Fruit fly (Drosophila melanogaster) whole organism, embryonic: ENCODE results near the gene Ppt1.

Experiments used
- Awh ChIP-seq: fragments of 200-800 bp; sonication (Bioruptor generic); IDR thresholded peaks from 2 replicates; pipeline ENCODE4, ENCODE4 v1.3.6; 2022; ENCODE audit warnings: missing biosample characterization, missing genetic modification characterization
- B-H1 ChIP-seq: fragments of 200-800 bp; sonication (Bioruptor generic); IDR thresholded peaks from 3 replicates; pipeline ENCODE4 v1.3.6; 2022; ENCODE audit warnings: missing biosample characterization, missing genetic modification characterization
- CG10431 ChIP-seq: fragments of 200-800 bp; sonication (Bioruptor generic); optimal IDR thresholded peaks from 3 replicates; lab custom pipeline; 2018; ENCODE audit warnings: missing biosample characterization, mild to moderate bottlenecking, missing genetic modification characterization
- CG10462 ChIP-seq: fragments of 200-800 bp; sonication (Bioruptor generic); optimal IDR thresholded peaks from 2 replicates; lab custom pipeline; 2016; ENCODE audit warnings: missing biosample characterization, missing genetic modification characterization
- CG10543 ChIP-seq: fragments of 200-800 bp; sonication (Bioruptor generic); optimal IDR thresholded peaks from 3 replicates; lab custom pipeline; 2017; ENCODE audit warnings: missing biosample characterization, mild to moderate bottlenecking, missing genetic modification characterization, moderate library complexity
- CG11504 ChIP-seq: fragments of 200-800 bp; sonication (Bioruptor generic); optimal IDR thresholded peaks from 3 replicates; lab custom pipeline; 2019; ENCODE audit warnings: missing biosample characterization, mild to moderate bottlenecking, missing genetic modification characterization, moderate library complexity
- CG11696 ChIP-seq: fragments of 200-800 bp; sonication (Bioruptor generic); IDR thresholded peaks from 2 replicates; pipeline ENCODE4 v1.3.6; 2022; ENCODE audit warnings: missing biosample characterization, missing genetic modification characterization
- CG12155 ChIP-seq: fragments of 200-800 bp; sonication (Bioruptor generic); optimal IDR thresholded peaks from 3 replicates; lab custom pipeline; 2016; ENCODE audit warnings: missing biosample characterization, missing genetic modification characterization
- CG12219 ChIP-seq: fragments of 200-800 bp; sonication (Bioruptor generic); optimal IDR thresholded peaks from 3 replicates; lab custom pipeline; 2018; ENCODE audit warnings: missing biosample characterization, mild to moderate bottlenecking, missing genetic modification characterization
- CG17802 ChIP-seq: fragments of 200-800 bp; sonication (Bioruptor generic); optimal IDR thresholded peaks from 2 replicates; lab custom pipeline; 2018; ENCODE audit warnings: missing biosample characterization, mild to moderate bottlenecking, missing genetic modification characterization, moderate library complexity
- CG18262 ChIP-seq: fragments of 200-800 bp; optimal IDR thresholded peaks from 3 replicates; lab custom pipeline; 2019; ENCODE audit warnings: missing biosample characterization, mild to moderate bottlenecking, missing genetic modification characterization, moderate library complexity
- CG2678 ChIP-seq: fragments of 200-800 bp; sonication (Bioruptor generic); optimal IDR thresholded peaks from 3 replicates; lab custom pipeline; 2019; ENCODE audit warnings: missing biosample characterization, mild to moderate bottlenecking, missing genetic modification characterization, moderate library complexity
- CG2889 ChIP-seq: fragments of 200-800 bp; sonication (Bioruptor generic); IDR thresholded peaks from 3 replicates; pipeline ENCODE4 v1.3.6; 2022; ENCODE audit warnings: missing biosample characterization, missing genetic modification characterization
- CG4617 ChIP-seq: fragments of 200-800 bp; sonication (Bioruptor generic); optimal IDR thresholded peaks from 3 replicates; lab custom pipeline; 2016; ENCODE audit warnings: missing biosample characterization, missing genetic modification characterization, borderline replicate concordance
- CG6254 ChIP-seq: fragments of 200-800 bp; sonication (Bioruptor generic); optimal IDR thresholded peaks from 3 replicates; lab custom pipeline; 2017; ENCODE audit warnings: mild to moderate bottlenecking, missing biosample characterization, missing genetic modification reagents, missing genetic modification characterization
- CG6683 ChIP-seq: fragments of 200-800 bp; sonication (Bioruptor generic); optimal IDR thresholded peaks from 2 replicates; lab custom pipeline; 2017; ENCODE audit warnings: missing biosample characterization, mild to moderate bottlenecking, missing genetic modification characterization, missing genetic modification reagents
- CG6791 ChIP-seq: fragments of 200-800 bp; sonication (Bioruptor generic); IDR thresholded peaks from 3 replicates; pipeline ENCODE4 v1.3.6; 2022; ENCODE audit warnings: missing biosample characterization, missing genetic modification characterization; ENCODE audit not compliant: partially characterized antibody
- CG8290 ChIP-seq, 3 experiments: fragments of 200-800 bp; sonication (Bioruptor generic); optimal IDR thresholded peaks; 2 replicates each; lab custom pipeline; 2016 to 2019; ENCODE audit warnings: missing biosample characterization in 3 of 3, missing genetic modification characterization in 3 of 3, mild to moderate bottlenecking in 2 of 3, moderate library complexity in 1 of 3
- Camta ChIP-seq: fragments of 200-800 bp; sonication (Bioruptor generic); optimal IDR thresholded peaks from 2 replicates; lab custom pipeline; 2016; ENCODE audit warnings: missing biosample characterization, missing genetic modification characterization
- Chrac-16 ChIP-seq: fragments of 200-800 bp; sonication (Bioruptor generic); optimal IDR thresholded peaks from 3 replicates; lab custom pipeline; 2016; ENCODE audit warnings: missing biosample characterization, missing genetic modification characterization
- CkIIα-i1 ChIP-seq: fragments of 200-800 bp; sonication (Bioruptor generic); IDR thresholded peaks from 2 replicates; pipeline ENCODE4 v1.3.6; 2022; ENCODE audit warnings: missing biosample characterization, missing genetic modification characterization
- D ChIP-seq, 2 experiments: fragments of 200-800 bp in 1 of 2; fragments of >200 bp in 1 of 2; sonication (Bioruptor generic) in 1 of 2; optimal IDR thresholded peaks; 2 replicates in 1 of 2; 3 replicates in 1 of 2; lab custom pipeline; 2017; ENCODE audit warnings: mild to moderate bottlenecking in 1 of 2, missing biosample characterization in 1 of 2, missing genetic modification characterization in 1 of 2, missing genetic modification reagents in 1 of 2
- Deaf1 ChIP-seq: fragments of 200-800 bp; optimal IDR thresholded peaks from 3 replicates; lab custom pipeline; 2019; ENCODE audit warnings: missing biosample characterization, mild to moderate bottlenecking, missing genetic modification characterization, moderate library complexity
- Fer1 ChIP-seq: fragments of 200-800 bp; sonication (Bioruptor generic); optimal IDR thresholded peaks from 2 replicates; lab custom pipeline; 2017; ENCODE audit warnings: missing biosample characterization, mild to moderate bottlenecking, missing genetic modification characterization
- Hey ChIP-seq: fragments of 200-800 bp; sonication (Bioruptor generic); optimal IDR thresholded peaks from 3 replicates; lab custom pipeline; 2018; ENCODE audit warnings: missing biosample characterization, mild to moderate bottlenecking, missing genetic modification characterization
- HmgD ChIP-seq: fragments of 200-800 bp; sonication (Bioruptor generic); optimal IDR thresholded peaks from 3 replicates; lab custom pipeline; 2016; ENCODE audit warnings: missing biosample characterization, missing genetic modification characterization
- Mrtf ChIP-seq: fragments of 200-800 bp; sonication (Bioruptor generic); IDR thresholded peaks from 3 replicates; pipeline ENCODE4 v1.3.6; 2022; ENCODE audit warnings: missing biosample characterization, missing genetic modification characterization
- NK7.1 ChIP-seq: fragments of 200-800 bp; sonication (Bioruptor generic); optimal IDR thresholded peaks from 3 replicates; lab custom pipeline; 2016; ENCODE audit warnings: missing biosample characterization, missing genetic modification characterization
- NfI ChIP-seq: fragments of 200-800 bp; sonication (Bioruptor generic); optimal IDR thresholded peaks from 3 replicates; lab custom pipeline; 2018; ENCODE audit warnings: missing biosample characterization, mild to moderate bottlenecking, missing genetic modification characterization, moderate library complexity
- Six4 ChIP-seq: fragments of 200-800 bp; sonication (Bioruptor generic); optimal IDR thresholded peaks from 2 replicates; lab custom pipeline; 2016; ENCODE audit warnings: missing biosample characterization, missing genetic modification characterization
- ap ChIP-seq: fragments of 200-800 bp; sonication (Bioruptor generic); IDR thresholded peaks from 2 replicates; pipeline ENCODE4 v1.3.6; 2022; ENCODE audit warnings: missing biosample characterization, missing genetic modification characterization
- ci ChIP-seq: fragments of 200-800 bp; sonication (Bioruptor generic); IDR thresholded peaks from 3 replicates; pipeline ENCODE4 v1.3.6; 2022; ENCODE audit warnings: missing biosample characterization, missing genetic modification characterization
- da ChIP-seq: fragments of 200-800 bp; sonication (Bioruptor generic); optimal IDR thresholded peaks from 2 replicates; lab custom pipeline; 2016; ENCODE audit warnings: missing biosample characterization, missing genetic modification characterization
- ewg ChIP-seq: fragments of 200-800 bp; sonication (Bioruptor generic); optimal IDR thresholded peaks from 3 replicates; lab custom pipeline; 2017; ENCODE audit warnings: mild to moderate bottlenecking, missing biosample characterization, missing genetic modification reagents, missing genetic modification characterization
- fu2 ChIP-seq: fragments of 200-800 bp; sonication (Bioruptor generic); optimal IDR thresholded peaks from 2 replicates; lab custom pipeline; 2016; ENCODE audit warnings: missing biosample characterization, missing genetic modification characterization
- gce ChIP-seq: fragments of 200-800 bp; sonication (Bioruptor generic); IDR thresholded peaks from 3 replicates; pipeline ENCODE4 v1.3.6; 2022; ENCODE audit warnings: missing biosample characterization, missing genetic modification characterization
- gem ChIP-seq: fragments of 200-800 bp; sonication (Bioruptor generic); optimal IDR thresholded peaks from 2 replicates; lab custom pipeline; 2019; ENCODE audit warnings: missing biosample characterization, mild to moderate bottlenecking, missing genetic modification characterization, moderate library complexity
- grn ChIP-seq: fragments of 200-800 bp; sonication (Bioruptor generic); optimal IDR thresholded peaks from 3 replicates; lab custom pipeline; 2017; ENCODE audit warnings: missing biosample characterization, missing genetic modification characterization
- lbe ChIP-seq: fragments of 200-800 bp; sonication (Bioruptor generic); optimal IDR thresholded peaks from 2 replicates; lab custom pipeline; 2016; ENCODE audit warnings: missing biosample characterization, mild to moderate bottlenecking, missing genetic modification characterization
- nmo ChIP-seq: fragments of 200-800 bp; sonication (Bioruptor generic); optimal IDR thresholded peaks from 2 replicates; lab custom pipeline; 2018; ENCODE audit warnings: missing biosample characterization, mild to moderate bottlenecking, missing genetic modification characterization, moderate library complexity
- otp ChIP-seq: fragments of 200-800 bp; sonication (Bioruptor generic); IDR thresholded peaks from 3 replicates; pipeline ENCODE4, ENCODE4 v1.3.6; 2022; ENCODE audit warnings: missing biosample characterization, missing genetic modification characterization
- p53 ChIP-seq: fragments of 200-800 bp; sonication (Bioruptor generic); optimal IDR thresholded peaks from 2 replicates; lab custom pipeline; 2016; ENCODE audit warnings: missing biosample characterization, missing genetic modification characterization
- rib ChIP-seq: fragments of 200-800 bp; sonication (Bioruptor generic); IDR thresholded peaks from 2 replicates; pipeline ENCODE4 v1.3.6; 2022; ENCODE audit warnings: missing biosample characterization, missing genetic modification characterization
- sd ChIP-seq: fragments of 200-800 bp; sonication (Bioruptor generic); optimal IDR thresholded peaks from 3 replicates; lab custom pipeline; 2018; ENCODE audit warnings: missing biosample characterization, mild to moderate bottlenecking, missing genetic modification characterization, moderate library complexity
- seq ChIP-seq: fragments of 200-800 bp; sonication (Bioruptor generic); IDR thresholded peaks from 2 replicates; pipeline ENCODE4 v1.3.6; 2022; ENCODE audit warnings: missing biosample characterization, missing genetic modification characterization
- sob ChIP-seq: fragments of 200-800 bp; sonication (Bioruptor generic); IDR thresholded peaks from 2 replicates; pipeline ENCODE4 v1.3.6; 2022; ENCODE audit warnings: missing biosample characterization, missing genetic modification characterization
- sqz ChIP-seq: fragments of 200-800 bp; sonication (Bioruptor generic); optimal IDR thresholded peaks from 3 replicates; lab custom pipeline; 2018; ENCODE audit warnings: missing biosample characterization, mild to moderate bottlenecking, missing genetic modification characterization
- ttk ChIP-seq: fragments of 200-800 bp; sonication (Bioruptor generic); IDR thresholded peaks from 2 replicates; pipeline ENCODE4 v2.1.2; 2022; ENCODE audit warnings: missing biosample characterization, missing genetic modification characterization
- unpg ChIP-seq: fragments of 200-800 bp; sonication (Bioruptor generic); optimal IDR thresholded peaks from 3 replicates; lab custom pipeline; 2018; ENCODE audit warnings: missing biosample characterization, mild to moderate bottlenecking, missing genetic modification characterization, moderate library complexity

Gene Ppt1

dm6 chrX:8709234-8709843, 19.3 kb upstream of the Ppt1 start, which contains the start of gene Hexo2 (continued):
- TF ChIP-seq CG6791 (GFP tag; lab: Robert Waterston, UW) (no peak), CG10543 (peak; percentile 30), gce (peak; percentile 95; the same call in 2 of the 3 replicates), CG18262 (tag; lab: Kevin White, UChicago) (peak; percentile 91), CG10462 (peak; percentile 92), Hey (tag; lab: Kevin White, UChicago) (peak; percentile 47), Fer1 (peak; percentile 85), CG17802 (tag; lab: Kevin White, UChicago) (peak; percentile 86), B-H1 (GFP tag; lab: Robert Waterston, UW) (peak; percentile 94), rib (GFP tag; lab: Robert Waterston, UW) (peak; percentile 78), CG11696 (GFP tag; lab: Robert Waterston, UW) (peak; percentile 85), ap (peak; percentile 94), CG2889 (GFP tag; lab: Robert Waterston, UW) (peak; percentile 90), CG8290 (GFP tag; optimal IDR thresholded peaks at IDR 0.05; lab: Kevin White, UChicago) (peak; percentile 77), CG8290 (tag; optimal IDR thresholded peaks at IDR 0.05; lab: Kevin White, UChicago) (peak; percentile 19 to 98), NfI (GFP tag; lab: Kevin White, UChicago) (peak; percentile 91), p53 (GFP tag; lab: Kevin White, UChicago) (peak; percentile 82), nmo (GFP tag; lab: Kevin White, UChicago) (peak; percentile 93), HmgD (GFP tag; lab: Kevin White, UChicago) (peak; percentile 85), Deaf1 (tag; lab: Kevin White, UChicago) (peak; percentile 51), Camta (peak; percentile 92), D (optimal IDR thresholded peaks at IDR 0.05; lab: Kevin White, UChicago) (no peak), D (GFP tag; optimal IDR thresholded peaks at IDR 0.05; lab: Kevin White, UChicago) (peak; percentile 94), Chrac-16 (GFP tag; lab: Kevin White, UChicago) (peak; percentile 91), gem (tag; lab: Kevin White, UChicago) (peak; percentile 93), sqz (GFP tag; lab: Kevin White, UChicago) (peak; percentile 76), seq (GFP tag; lab: Robert Waterston, UW) (peak; percentile 92), CkIIα-i1 (peak; percentile 79; the same call in 1 of the 2 replicates), Mrtf (peak; percentile 95), CG6683 (peak; percentile 67), Awh (peak; percentile 96), sob (GFP tag; lab: Robert Waterston, UW) (peak; percentile 94), lbe (GFP tag; lab: Kevin White, UChicago) (peak; percentile 94), CG2678 (peak; percentile 91), Six4 (peak; percentile 93), CG6254 (GFP tag; lab: Kevin White, UChicago) (peak; percentile 88), ttk (GFP tag; lab: Robert Waterston, UW) (peak; percentile 98), unpg (peak; percentile 92), CG12219 (GFP tag; lab: Kevin White, UChicago) (peak; percentile 92), NK7.1 (GFP tag; lab: Kevin White, UChicago) (peak; percentile 77), otp (peak; percentile 96), ewg (GFP tag; lab: Kevin White, UChicago) (peak; percentile 93), CG4617 (GFP tag; lab: Kevin White, UChicago) (peak; percentile 91), ci (peak; percentile 99), da (GFP tag; lab: Kevin White, UChicago) (peak; percentile 85), grn (GFP tag; lab: Kevin White, UChicago) (peak; percentile 9), CG10431 (GFP tag; lab: Kevin White, UChicago) (peak; percentile 63), CG11504 (tag; lab: Kevin White, UChicago) (peak; percentile 94), CG12155 (peak; percentile 80), fu2 (GFP tag; lab: Kevin White, UChicago) (peak; percentile 79), sd (peak; percentile 44)
